Worm (Caenorhabditis elegans): ENCODE data around the gene ceh-31.
A peak's percentile ranks its signal among the peaks of the same experiment; 100 is the strongest.

ceh-31 gene

ce11 chrX:3117204-3117603 is 47.0 kb upstream of the ceh-31 start (continued):
- no peak for TF ChIP-seq F49E8.2 (tag; optimal IDR thresholded peaks at IDR 0.05; ENCODE audit: borderline replicate concordance)
- TF ChIP-seq zfp-2 (tag; optimal IDR thresholded peaks at IDR 0.05): no peak
- no peak for TF ChIP-seq nhr-41 (GFP tag; IDR thresholded peaks at IDR 0.05)
- no peak for TF ChIP-seq nhr-237 (tag; optimal IDR thresholded peaks at IDR 0.05)
- TF ChIP-seq pha-4 (GFP tag; IDR thresholded peaks at IDR 0.05): 0 out of 2 replicates have a peak, but pooled peaks have one; percentile 24
- no peak for TF ChIP-seq pha-4 (tag; optimal IDR thresholded peaks at IDR 0.05)
- TF ChIP-seq spr-1 (tag; optimal IDR thresholded peaks at IDR 0.05): no peak
- TF ChIP-seq dmd-6 (GFP tag; IDR thresholded peaks at IDR 0.05): peak; percentile 66
- no peak for TF ChIP-seq fos-1 (tag; optimal IDR thresholded peaks at IDR 0.05)
- TF ChIP-seq zfp-3 (GFP tag; conservative IDR thresholded peaks at IDR 0.05): no peak
- TF ChIP-seq nhr-111 (GFP tag; optimal IDR thresholded peaks at IDR 0.05): no peak
- TF ChIP-seq jun-1 (tag; optimal IDR thresholded peaks at IDR 0.05): no peak
- TF ChIP-seq nhr-25 (tag; optimal IDR thresholded peaks at IDR 0.05; ENCODE audit: borderline replicate concordance, insufficient read depth): no peak
- 0 out of 2 replicates have a peak, but pooled peaks have one; percentile 30 for TF ChIP-seq saeg-2 (GFP tag; IDR thresholded peaks at IDR 0.05)
- TF ChIP-seq nhr-6 (tag; optimal IDR thresholded peaks at IDR 0.05): no peak
- TF ChIP-seq lin-29 (GFP tag; IDR thresholded peaks at IDR 0.05): no peak
- TF ChIP-seq nhr-77 (tag; optimal IDR thresholded peaks at IDR 0.05): peak; percentile 13
- TF ChIP-seq daf-12 (tag; optimal IDR thresholded peaks at IDR 0.05): no peak
- no peak for TF ChIP-seq mxl-3 (GFP tag; optimal IDR thresholded peaks at IDR 0.05)
- peak; percentile 88 for TF ChIP-seq aha-1 (tag)
- no peak for TF ChIP-seq nhr-42 (GFP tag; IDR thresholded peaks at IDR 0.05)
- no peak for TF ChIP-seq snpc-4 (tag; optimal IDR thresholded peaks at IDR 0.05)
- no peak for TF ChIP-seq ztf-11 (tag; optimal IDR thresholded peaks at IDR 0.05)
- TF ChIP-seq lin-1 (GFP tag; IDR thresholded peaks at IDR 0.05): 0 out of 2 replicates have a peak, but pooled peaks have one; percentile 26
- no peak for TF ChIP-seq nhr-76 (tag; optimal IDR thresholded peaks at IDR 0.05)
- TF ChIP-seq lsy-2 (tag; optimal IDR thresholded peaks at IDR 0.05): peak in 1 of 2 experiments; percentile 42
- TF ChIP-seq tra-1 (GFP tag; IDR thresholded peaks at IDR 0.05): peak; percentile 72
- peak in 1 of 2 experiments; percentile 48 for TF ChIP-seq daf-16 (GFP tag; optimal IDR thresholded peaks at IDR 0.05)
- peak; percentile 100 for TF ChIP-seq daf-16 (tag; optimal IDR thresholded peaks at IDR 0.05)
- no peak for TF ChIP-seq dpl-1 (GFP tag; optimal IDR thresholded peaks at IDR 0.05)
- peak; percentile 8; the same call in 1 of the 2 replicates for TF ChIP-seq T26A8.4 (GFP tag; IDR thresholded peaks at IDR 0.05)
- no peak for TF ChIP-seq pqm-1 (tag; optimal IDR thresholded peaks at IDR 0.05)
- TF ChIP-seq hif-1 (tag; optimal IDR thresholded peaks at IDR 0.05): no peak
- TF ChIP-seq hlh-30 (tag; optimal IDR thresholded peaks at IDR 0.05; ENCODE audit: insufficient read depth): peak; percentile 13
- no peak for TF ChIP-seq ctbp-1 (GFP tag; IDR thresholded peaks at IDR 0.05)

DNA sequence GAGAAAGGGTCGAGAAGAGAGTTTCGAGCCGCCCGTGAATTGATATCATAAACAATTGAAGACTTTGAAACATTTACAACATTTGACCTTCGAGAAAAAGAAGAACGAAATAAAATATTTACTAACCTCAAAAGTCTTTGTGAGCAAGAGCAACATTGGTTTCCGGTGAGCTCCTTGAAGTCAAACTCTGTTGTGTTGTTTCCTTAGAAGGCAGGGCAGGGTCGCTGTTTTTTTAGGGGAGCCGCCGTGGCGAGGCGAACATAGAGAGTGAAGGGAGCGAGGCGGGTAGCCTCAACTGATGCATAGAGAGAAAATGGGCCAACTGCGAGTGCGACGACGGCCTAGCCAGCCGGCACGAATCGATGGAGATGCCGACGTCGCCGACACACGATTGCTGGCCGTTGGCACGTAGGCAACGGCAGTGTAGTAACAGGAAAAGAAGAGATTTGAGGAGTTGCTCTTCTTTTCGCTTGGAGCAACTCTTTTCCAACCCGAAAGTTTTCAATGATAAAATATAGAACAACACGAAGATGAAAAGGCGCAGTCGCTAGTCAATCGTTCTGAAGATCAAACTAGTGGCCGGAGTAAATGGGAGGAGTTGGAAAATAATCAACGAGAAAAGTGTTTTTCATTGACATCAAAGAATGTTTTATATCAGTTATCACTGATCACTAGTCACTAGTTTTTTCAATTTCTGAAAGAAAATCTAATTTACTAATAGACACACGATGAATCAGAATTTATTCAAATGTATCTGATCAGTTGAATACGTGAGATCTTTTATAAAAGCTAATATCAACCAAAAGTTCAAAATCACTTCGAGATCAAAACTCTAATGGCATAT is 46.0 kb upstream of the ceh-31 start, which contains the start of gene mai-1:
TSS of gene mai-1 (minus strand) at position 557 of the 844 bp plus-strand sequence.
- TF ChIP-seq ceh-62 (tag; optimal IDR thresholded peaks at IDR 0.05): no peak
- TF ChIP-seq mdt-29 (GFP tag; IDR thresholded peaks at IDR 0.05): peak; percentile 7; the same call in 1 of the 2 replicates
- TF ChIP-seq D1046.2 (GFP tag; IDR thresholded peaks at IDR 0.05): no peak
- TF ChIP-seq madf-5 (GFP tag; IDR thresholded peaks at IDR 0.05): 0 out of 4 replicates have a peak, but pooled peaks of 1 of the 2 experiments have one; percentile 2
- TF ChIP-seq ceh-44 (GFP tag; IDR thresholded peaks at IDR 0.05): no peak
- no peak for TF ChIP-seq skn-1 (tag; optimal IDR thresholded peaks at IDR 0.05)
- no peak for TF ChIP-seq F49E8.2 (tag; optimal IDR thresholded peaks at IDR 0.05; ENCODE audit: borderline replicate concordance)
- peak; percentile 28 for TF ChIP-seq nhr-10 (tag; optimal IDR thresholded peaks at IDR 0.05)
- 0 out of 2 replicates have a peak, but pooled peaks have one; percentile 36 for TF ChIP-seq daf-19 (GFP tag; conservative IDR thresholded peaks at IDR 0.05)
- no peak for TF ChIP-seq vab-7 (GFP tag; IDR thresholded peaks at IDR 0.05)
- no peak for TF ChIP-seq ceh-82 (tag; optimal IDR thresholded peaks at IDR 0.05)
- TF ChIP-seq lin-39 (tag; optimal IDR thresholded peaks at IDR 0.05): no peak
- no peak for TF ChIP-seq php-3 (GFP tag; IDR thresholded peaks at IDR 0.05)
- no peak for TF ChIP-seq ces-1 (GFP tag; optimal IDR thresholded peaks at IDR 0.05)
- TF ChIP-seq ceh-28 (tag; optimal IDR thresholded peaks at IDR 0.05): no peak
- no peak for TF ChIP-seq dve-1 (tag; optimal IDR thresholded peaks at IDR 0.05; ENCODE audit: insufficient read depth)
- TF ChIP-seq saeg-2 (GFP tag; IDR thresholded peaks at IDR 0.05): no peak
- no peak for TF ChIP-seq lin-13 (GFP tag; optimal IDR thresholded peaks at IDR 0.05)
